Fruit fly (Drosophila melanogaster): ENCODE measurements around the gene ValRS-m.

Gene ValRS-m

DNA sequence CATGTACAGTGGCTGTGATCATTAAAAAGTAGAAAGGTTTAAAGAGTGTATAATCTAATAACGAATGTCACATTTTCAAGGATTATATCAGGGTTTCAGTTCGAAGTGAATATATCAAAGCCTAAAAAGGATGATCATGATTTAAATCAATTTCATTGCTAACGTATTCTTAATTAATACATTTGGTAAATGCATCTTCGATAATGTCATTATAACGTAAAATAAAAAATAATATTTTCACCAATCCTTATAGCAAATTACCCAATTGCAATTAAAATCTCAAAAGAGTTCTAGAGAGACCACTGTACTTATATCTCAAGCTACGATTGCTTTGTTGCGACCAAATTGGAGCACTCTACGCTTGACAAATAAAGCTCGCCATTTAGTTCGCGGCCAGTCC is 17.5 kb upstream of the ValRS-m start:
- no peak for TF ChIP-seq CG34406 (GFP tag; optimal IDR thresholded peaks at IDR 0.05)
- no peak for TF ChIP-seq CG6808 (GFP tag; optimal IDR thresholded peaks at IDR 0.05)
- TF ChIP-seq Eip78C (GFP tag): peak; percentile 79
- TF ChIP-seq svp (GFP tag): peak; percentile 75
- no peak for TF ChIP-seq CG3032 (tag; optimal IDR thresholded peaks at IDR 0.05)
- TF ChIP-seq fd85E (GFP tag; optimal IDR thresholded peaks at IDR 0.05): no peak

DNA sequence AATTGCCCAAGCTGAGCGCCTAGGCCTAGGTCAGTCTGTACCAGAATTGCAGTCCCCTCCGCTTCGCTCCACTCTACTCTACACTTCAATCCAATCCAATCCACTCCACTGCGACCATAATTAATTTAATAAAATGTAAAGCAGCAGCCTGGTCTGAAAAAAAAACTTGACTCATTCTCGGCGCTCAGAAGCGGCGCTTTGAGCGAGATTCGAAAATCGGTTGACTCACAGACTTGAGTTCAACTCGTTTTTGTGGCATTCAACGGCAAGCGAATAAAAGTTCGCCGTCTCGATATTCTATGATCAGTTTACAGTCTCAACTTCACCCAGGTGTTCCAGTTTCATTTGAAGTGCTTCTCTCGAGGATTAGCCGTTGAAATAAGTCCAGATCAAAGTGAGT is 16.9 kb upstream of the ValRS-m start, which contains the start of gene CG13314:
TSS of gene CG13314 (plus strand) at position 301 of the 400 bp plus-strand sequence.
- no peak for TF ChIP-seq fkh (GFP tag; optimal IDR thresholded peaks at IDR 0.05)
- TF ChIP-seq CG6854 (GFP tag; optimal IDR thresholded peaks at IDR 0.05): no peak
- no peak for TF ChIP-seq Ets96B (tag; optimal IDR thresholded peaks at IDR 0.05)
- no peak for TF ChIP-seq CG31627 (GFP tag; optimal IDR thresholded peaks at IDR 0.05)
- no peak for TF ChIP-seq Eip93F (GFP tag; optimal IDR thresholded peaks at IDR 0.05)

DNA sequence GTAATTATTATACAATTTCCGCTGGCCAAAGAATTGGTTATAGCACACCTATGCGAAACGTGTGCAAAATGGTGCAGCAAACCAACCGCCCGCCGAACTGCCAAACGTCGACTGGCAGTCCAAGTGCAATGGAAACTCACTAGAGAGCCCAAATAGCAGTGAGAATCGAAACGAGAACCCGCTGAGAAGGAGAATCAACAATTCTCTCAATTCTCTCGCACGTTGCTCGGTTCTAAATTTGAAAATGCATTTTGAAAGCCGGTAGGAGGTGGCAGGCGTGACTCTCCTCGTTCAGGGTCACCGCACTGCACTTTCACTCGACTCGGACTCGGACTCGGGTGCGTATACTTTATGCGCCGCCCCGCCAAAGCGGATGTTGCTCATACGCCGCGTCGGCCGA is 15.2 kb upstream of the ValRS-m start, which contains the start of gene CG5644:
TSS of gene CG5644 (minus strand) at position 101 of the 400 bp plus-strand sequence.
- TF ChIP-seq Sox14 (GFP tag; optimal IDR thresholded peaks at IDR 0.05) (no peak), fd85E (GFP tag; optimal IDR thresholded peaks at IDR 0.05) (no peak), eg (GFP tag; IDR thresholded peaks at IDR 0.05) (no peak), dac (GFP tag; optimal IDR thresholded peaks at IDR 0.05) (no peak), CG11294 (GFP tag; IDR thresholded peaks at IDR 0.05) (no peak)

DNA sequence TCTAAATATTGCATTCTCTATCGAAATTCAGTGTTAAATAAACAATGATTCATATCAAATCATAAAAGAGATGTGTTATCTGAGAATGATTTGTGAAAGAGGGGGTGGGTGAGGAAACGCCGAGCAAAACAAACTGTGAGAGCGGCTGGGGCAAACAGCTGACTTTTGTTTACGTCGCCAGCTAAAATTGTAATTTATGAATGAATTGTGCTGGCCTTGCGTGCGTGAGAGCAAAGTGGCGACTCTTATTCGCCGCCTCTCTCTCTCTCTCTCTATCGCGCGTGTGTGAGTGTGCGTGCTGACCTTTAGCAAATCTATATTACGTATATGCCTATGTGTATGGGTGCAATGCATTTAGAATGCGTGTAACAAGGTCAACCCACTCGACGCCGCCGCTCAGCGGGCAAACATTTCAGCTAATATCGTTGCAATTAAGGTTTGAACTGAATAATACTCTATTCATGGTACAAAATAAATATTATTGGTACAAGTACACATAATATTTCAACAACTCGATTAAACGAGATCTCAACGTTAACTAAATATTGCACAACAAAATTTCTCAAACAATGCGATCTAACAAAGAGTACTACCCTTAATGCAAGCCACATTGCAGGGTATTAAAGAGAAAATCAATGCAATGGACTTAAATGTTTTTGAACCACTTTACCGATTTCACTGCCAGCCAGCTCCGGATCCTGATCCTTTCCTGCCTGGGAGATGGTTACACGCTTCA is 14.3 kb upstream of the ValRS-m start:
- peak; percentile 28 for TF ChIP-seq lz (GFP tag; optimal IDR thresholded peaks at IDR 0.05)
- TF ChIP-seq dac (GFP tag; optimal IDR thresholded peaks at IDR 0.05): no peak
- TF ChIP-seq Sox102F (GFP tag; optimal IDR thresholded peaks at IDR 0.05): no peak
- peak; percentile 80; the same call in 1 of the 2 replicates for TF ChIP-seq CG11294 (GFP tag; IDR thresholded peaks at IDR 0.05)
- peak; percentile 81 for TF ChIP-seq svp (GFP tag)
- no peak for TF ChIP-seq CG6808 (GFP tag; optimal IDR thresholded peaks at IDR 0.05)
- TF ChIP-seq fd59A (GFP tag; optimal IDR thresholded peaks at IDR 0.05): no peak
- TF ChIP-seq CG9139 (GFP tag; optimal IDR thresholded peaks at IDR 0.05): no peak
- TF ChIP-seq achi (GFP tag; optimal IDR thresholded peaks at IDR 0.05): peak; percentile 22
- TF ChIP-seq CG6163 (GFP tag; IDR thresholded peaks at IDR 0.05): peak; percentile 60; the same call in 2 of the 3 replicates
- TF ChIP-seq CG10669 (GFP tag; optimal IDR thresholded peaks at IDR 0.05): no peak
- TF ChIP-seq Eip78C (GFP tag): peak; percentile 60
- TF ChIP-seq vri (GFP tag; optimal IDR thresholded peaks at IDR 0.05): no peak
- TF ChIP-seq CG32006 (GFP tag; optimal IDR thresholded peaks at IDR 0.05): peak; percentile 66
- TF ChIP-seq Sox14 (GFP tag; optimal IDR thresholded peaks at IDR 0.05): peak; percentile 40
- TF ChIP-seq Gug (GFP tag; IDR thresholded peaks at IDR 0.05): peak; percentile 54; the same call in 1 of the 2 replicates
- TF ChIP-seq CG3919 (GFP tag; optimal IDR thresholded peaks at IDR 0.05): no peak
- no peak for TF ChIP-seq CG11762 (GFP tag; optimal IDR thresholded peaks at IDR 0.05; ENCODE audit: insufficient read depth)
- TF ChIP-seq esn (GFP tag; optimal IDR thresholded peaks at IDR 0.05): peak; percentile 58
- peak; percentile 61 for TF ChIP-seq OdsH (GFP tag; optimal IDR thresholded peaks at IDR 0.05)
- peak; percentile 28 for TF ChIP-seq CG10631 (GFP tag; optimal IDR thresholded peaks at IDR 0.05)
- TF ChIP-seq Eip75B (GFP tag; optimal IDR thresholded peaks at IDR 0.05): no peak
- peak; percentile 86 for TF ChIP-seq CG15336 (GFP tag; IDR thresholded peaks at IDR 0.05)
- TF ChIP-seq CG6854 (GFP tag; optimal IDR thresholded peaks at IDR 0.05): no peak
- peak; percentile 46 for TF ChIP-seq acj6 (GFP tag; optimal IDR thresholded peaks at IDR 0.05)
- TF ChIP-seq Hr4 (GFP tag; optimal IDR thresholded peaks at IDR 0.05): peak; percentile 71
- no peak for TF ChIP-seq CG6276 (GFP tag; optimal IDR thresholded peaks at IDR 0.05)
- TF ChIP-seq Smox (GFP tag; optimal IDR thresholded peaks at IDR 0.05): no peak
- no peak for TF ChIP-seq Blimp-1 (GFP tag; optimal IDR thresholded peaks at IDR 0.05)
- peak; percentile 70 for TF ChIP-seq Hr39 (GFP tag; optimal IDR thresholded peaks at IDR 0.05)
- TF ChIP-seq eg (GFP tag; IDR thresholded peaks at IDR 0.05): peak; percentile 82
- TF ChIP-seq CG1621 (tag; optimal IDR thresholded peaks at IDR 0.05): no peak
- TF ChIP-seq fkh (GFP tag; optimal IDR thresholded peaks at IDR 0.05): peak; percentile 67
- no peak for TF ChIP-seq Ets21C (GFP tag; optimal IDR thresholded peaks at IDR 0.05)
- TF ChIP-seq ss (GFP tag; optimal IDR thresholded peaks at IDR 0.05): peak in 1 of 2 experiments; percentile 85
- no peak for TF ChIP-seq Eip93F (GFP tag; optimal IDR thresholded peaks at IDR 0.05)
- TF ChIP-seq CG11902 (GFP tag; optimal IDR thresholded peaks at IDR 0.05): no peak
- no peak for TF ChIP-seq CG8319 (GFP tag; optimal IDR thresholded peaks at IDR 0.05)
- TF ChIP-seq Ets96B (tag; optimal IDR thresholded peaks at IDR 0.05): no peak
